Worm (Caenorhabditis elegans): ENCODE results near the gene aak-1.

DNA sequence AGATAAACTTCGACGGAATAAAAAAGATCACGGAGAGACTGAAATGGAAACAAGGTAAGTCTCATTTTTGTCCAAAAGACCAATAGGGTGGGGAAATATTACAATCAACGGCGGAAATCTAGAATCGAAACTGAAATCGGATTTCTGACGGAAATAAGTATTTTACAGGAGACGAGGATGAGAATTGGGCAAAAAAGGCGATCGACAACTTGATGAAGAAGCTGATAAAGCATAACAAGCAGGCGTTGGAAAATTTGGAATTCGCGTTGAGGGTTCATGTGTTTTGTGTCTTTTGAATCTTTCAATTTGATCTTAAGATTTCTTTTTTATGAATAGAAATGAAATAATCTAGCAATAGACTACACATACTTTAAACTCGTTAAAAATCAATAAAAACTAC lies 10.3 kb downstream of the aak-1 start, which contains the start of gene ugtp-1:
- TF ChIP-seq dao-5 (tag; optimal IDR thresholded peaks at IDR 0.05) = no peak
- TF ChIP-seq W03F9.2 (tag; optimal IDR thresholded peaks at IDR 0.05) = no peak
- no peak for TF ChIP-seq him-1 (tag; optimal IDR thresholded peaks at IDR 0.05)
